Fruit fly (Drosophila melanogaster): ENCODE results near the gene vir-1.

vir-1 gene

dm6 chr2L:12421188-12421587 lies 2.1 kb downstream of the vir-1 start:
- TF ChIP-seq CG8478 (optimal IDR thresholded peaks at IDR 0.05) (no peak), CTCF (optimal IDR thresholded peaks at IDR 0.05) (no peak)

dm6 chr2L:12415485-12416137 lies 7.6 kb downstream of the vir-1 start:
- no peak for TF ChIP-seq CTCF (optimal IDR thresholded peaks at IDR 0.05)
- no peak for TF ChIP-seq CG8478 (optimal IDR thresholded peaks at IDR 0.05)

- TF ChIP-seq CG8478 (optimal IDR thresholded peaks at IDR 0.05) (no peak), CTCF (optimal IDR thresholded peaks at IDR 0.05) (no peak)
Measured at dm6 chr2L:12413899-12414298, 9.3 kb downstream of the vir-1 start.

- TF ChIP-seq CTCF (optimal IDR thresholded peaks at IDR 0.05) = no peak
- TF ChIP-seq CG8478 (optimal IDR thresholded peaks at IDR 0.05) = no peak
Measured at dm6 chr2L:12410679-12411078, 12.6 kb downstream of the vir-1 start.

dm6 chr2L:12404555-12405077 lies 18.6 kb downstream of the vir-1 start:
- TF ChIP-seq CG8478 (optimal IDR thresholded peaks at IDR 0.05) (no peak), CTCF (optimal IDR thresholded peaks at IDR 0.05) (no peak)

dm6 chr2L:12397974-12398373 lies 25.3 kb downstream of the vir-1 start, which contains the start of gene Pkd2:
Gene Pkd2 (plus strand): TSS chr2L:12398274.
- TF ChIP-seq CTCF (optimal IDR thresholded peaks at IDR 0.05) = no peak
- TF ChIP-seq CG8478 (optimal IDR thresholded peaks at IDR 0.05) = no peak

dm6 chr2L:12392406-12392805 lies 30.8 kb downstream of the vir-1 start:
- TF ChIP-seq CG8478 (optimal IDR thresholded peaks at IDR 0.05) (no peak), CTCF (optimal IDR thresholded peaks at IDR 0.05) (no peak)

dm6 chr2L:12374546-12375081 lies 48.6 kb downstream of the vir-1 start:
- TF ChIP-seq CTCF (optimal IDR thresholded peaks at IDR 0.05) (peak; percentile 64 to 71), CG8478 (optimal IDR thresholded peaks at IDR 0.05) (no peak)

dm6 chr2L:12373559-12373958 lies 49.7 kb downstream of the vir-1 start:
- TF ChIP-seq CTCF (optimal IDR thresholded peaks at IDR 0.05) (peak; percentile 75 to 84), CG8478 (optimal IDR thresholded peaks at IDR 0.05) (no peak)

- no peak for TF ChIP-seq CG8478 (optimal IDR thresholded peaks at IDR 0.05)
Measured at dm6 chr2L:12372436-12372835, 50.8 kb downstream of the vir-1 start.

dm6 chr2L:12371740-12372139 lies 51.5 kb downstream of the vir-1 start:
- no peak for TF ChIP-seq CTCF (optimal IDR thresholded peaks at IDR 0.05)
- TF ChIP-seq CG8478 (optimal IDR thresholded peaks at IDR 0.05) = no peak

- TF ChIP-seq CTCF (optimal IDR thresholded peaks at IDR 0.05) (no peak), CG8478 (optimal IDR thresholded peaks at IDR 0.05) (no peak)
Measured at dm6 chr2L:12369612-12370011, 53.6 kb downstream of the vir-1 start.

dm6 chr2L:12365964-12366482 lies 57.2 kb downstream of the vir-1 start:
- TF ChIP-seq CG8478 (optimal IDR thresholded peaks at IDR 0.05) (no peak), CTCF (optimal IDR thresholded peaks at IDR 0.05) (no peak)

dm6 chr2L:12364090-12364489 lies 59.1 kb downstream of the vir-1 start:
- TF ChIP-seq CTCF (optimal IDR thresholded peaks at IDR 0.05) = no peak
- no peak for TF ChIP-seq CG8478 (optimal IDR thresholded peaks at IDR 0.05)

dm6 chr2L:12363206-12363605 lies 60.0 kb downstream of the vir-1 start:
- no peak for TF ChIP-seq CTCF (optimal IDR thresholded peaks at IDR 0.05)
- no peak for TF ChIP-seq CG8478 (optimal IDR thresholded peaks at IDR 0.05)

- no peak for TF ChIP-seq CG8478 (optimal IDR thresholded peaks at IDR 0.05)
- no peak for TF ChIP-seq CTCF (optimal IDR thresholded peaks at IDR 0.05)
Measured at dm6 chr2L:12356141-12356540, 67.1 kb downstream of the vir-1 start, which contains the start of gene CG17010. Gene CG17010 (plus strand): TSS chr2L:12356441.

Data from S2 (cell line).